Worm (Caenorhabditis elegans) whole organism, L3 larva: ENCODE data around the gene mrpl-21.

Experiments
- R02D3.7 ChIP-seq: fragments of 150-350 bp; optimal IDR thresholded peaks from 2 replicates; lab custom pipeline; 2014; ENCODE audit warnings: missing biosample characterization, missing genetic modification characterization
- ZK546.5 ChIP-seq: sonication (generic microtip); optimal IDR thresholded peaks from 2 replicates; lab custom pipeline; 2017; ENCODE audit warnings: missing biosample characterization, missing genetic modification characterization
- ama-1 ChIP-seq: fragments of 150-350 bp; optimal IDR thresholded peaks from 2 replicates; lab custom pipeline; 2018
- ceh-16 ChIP-seq: sonication (generic microtip); optimal IDR thresholded peaks from 2 replicates; lab custom pipeline; 2017; ENCODE audit warnings: missing biosample characterization, missing genetic modification characterization
- ceh-28 ChIP-seq: fragments of 150-350 bp; optimal IDR thresholded peaks from 2 replicates; lab custom pipeline; 2014; ENCODE audit warnings: missing biosample characterization, missing genetic modification reagents, missing genetic modification characterization
- egl-27 ChIP-seq: sonication (generic microtip); optimal IDR thresholded peaks from 4 replicates; lab custom pipeline; 2017; ENCODE audit warnings: missing biosample characterization, missing genetic modification reagents, missing genetic modification characterization
- egl-5 ChIP-seq: fragments of 150-350 bp; optimal IDR thresholded peaks from 2 replicates; lab custom pipeline; 2017; ENCODE audit warnings: missing biosample characterization, missing genetic modification reagents, missing genetic modification characterization, inconsistent platforms
- elt-1 ChIP-seq: fragments of 150-350 bp; optimal IDR thresholded peaks from 2 replicates; lab custom pipeline; 2014; ENCODE audit warnings: missing biosample characterization, missing genetic modification characterization
- elt-2 ChIP-seq: sonication (generic microtip); optimal IDR thresholded peaks from 2 replicates; lab custom pipeline; 2016; ENCODE audit warnings: missing genetic modification reagents, mild to moderate bottlenecking, missing genetic modification characterization, missing compliant biosample characterization
- elt-3 ChIP-seq, 3 experiments: fragments of 150-350 bp in 1 of 3; sonication (generic microtip) in 2 of 3; optimal IDR thresholded peaks; 2 replicates in 2 of 3; 4 replicates in 1 of 3; lab custom pipeline; 2014 to 2017; ENCODE audit warnings: missing biosample characterization in 3 of 3, missing genetic modification characterization in 3 of 3
- fkh-10 ChIP-seq: sonication (generic microtip); optimal IDR thresholded peaks from 2 replicates; lab custom pipeline; 2017; ENCODE audit warnings: missing biosample characterization, missing genetic modification reagents, missing genetic modification characterization
- fkh-2 ChIP-seq: fragments of 150-350 bp; optimal IDR thresholded peaks from 2 replicates; lab custom pipeline; 2014; ENCODE audit warnings: missing biosample characterization, missing genetic modification reagents, missing genetic modification characterization
- fos-1 ChIP-seq: fragments of 150-350 bp; optimal IDR thresholded peaks from 2 replicates; lab custom pipeline; 2014; ENCODE audit warnings: missing biosample characterization, missing genetic modification characterization
- hmg-11 ChIP-seq: sonication (generic microtip); optimal IDR thresholded peaks from 2 replicates; lab custom pipeline; 2016; ENCODE audit warnings: missing genetic modification characterization, missing compliant biosample characterization
- jun-1 ChIP-seq: fragments of 150-350 bp; optimal IDR thresholded peaks from 2 replicates; lab custom pipeline; 2014; ENCODE audit warnings: missing biosample characterization, missing genetic modification reagents, missing genetic modification characterization
- lin-15B ChIP-seq: fragments of 150-350 bp; optimal IDR thresholded peaks from 2 replicates; lab custom pipeline; 2014; ENCODE audit warnings: missing biosample characterization, missing genetic modification characterization
- lsy-12 ChIP-seq: sonication (generic microtip); optimal IDR thresholded peaks from 2 replicates; lab custom pipeline; 2016; ENCODE audit warnings: mild to moderate bottlenecking, missing genetic modification characterization, missing compliant biosample characterization
- mdl-1 ChIP-seq: fragments of 150-350 bp; optimal IDR thresholded peaks from 2 replicates; lab custom pipeline; 2014; ENCODE audit warnings: missing biosample characterization, missing genetic modification characterization
- mml-1 ChIP-seq: fragments of 150-350 bp; sonication (generic microtip); optimal IDR thresholded peaks from 3 replicates; lab custom pipeline; 2014; ENCODE audit warnings: missing biosample characterization, missing genetic modification characterization
- nfya-1 ChIP-seq: sonication (generic microtip); optimal IDR thresholded peaks from 2 replicates; lab custom pipeline; 2017; ENCODE audit warnings: missing genetic modification characterization, mild to moderate bottlenecking, missing compliant biosample characterization, antibody characterized with exemption, moderate library complexity; ENCODE audit not compliant: insufficient read depth
- nhr-237 ChIP-seq: fragments of 150-350 bp; optimal IDR thresholded peaks from 2 replicates; lab custom pipeline; 2014; ENCODE audit warnings: missing biosample characterization, missing genetic modification characterization
- nhr-43 ChIP-seq: sonication (generic microtip); optimal IDR thresholded peaks from 2 replicates; lab custom pipeline; 2016; ENCODE audit warnings: mild to moderate bottlenecking, missing genetic modification characterization, missing compliant biosample characterization; ENCODE audit not compliant: poor library complexity, severe bottlenecking
- nhr-67 ChIP-seq: fragments of 150-350 bp; optimal IDR thresholded peaks from 2 replicates; lab custom pipeline; 2014; ENCODE audit warnings: missing biosample characterization, missing genetic modification characterization
- nhr-76 ChIP-seq: fragments of 150-350 bp; sonication (generic microtip); optimal IDR thresholded peaks from 5 replicates; lab custom pipeline; 2014; ENCODE audit warnings: missing biosample characterization, missing genetic modification characterization
- nhr-77 ChIP-seq: fragments of 150-350 bp; optimal IDR thresholded peaks from 2 replicates; lab custom pipeline; 2014; ENCODE audit warnings: missing biosample characterization, missing genetic modification characterization
- pqm-1 ChIP-seq: fragments of 150-350 bp; optimal IDR thresholded peaks from 2 replicates; lab custom pipeline; 2017; ENCODE audit warnings: missing biosample characterization, missing genetic modification characterization, inconsistent platforms
- sea-2 ChIP-seq: fragments of 150-350 bp; sonication (generic microtip); optimal IDR thresholded peaks from 4 replicates; lab custom pipeline; 2014; ENCODE audit warnings: missing biosample characterization, missing genetic modification reagents, missing genetic modification characterization
- skn-1 ChIP-seq: fragments of 150-350 bp; optimal IDR thresholded peaks from 2 replicates; lab custom pipeline; 2014; ENCODE audit warnings: missing biosample characterization, missing genetic modification characterization
- unc-39 ChIP-seq: sonication (generic microtip); optimal IDR thresholded peaks from 4 replicates; lab custom pipeline; 2017; ENCODE audit warnings: missing biosample characterization, missing genetic modification characterization
- unc-62 ChIP-seq: fragments of 150-350 bp; sonication (generic microtip); optimal IDR thresholded peaks from 4 replicates; lab custom pipeline; 2014; ENCODE audit warnings: missing biosample characterization, missing genetic modification reagents, missing genetic modification characterization
- zag-1 ChIP-seq: fragments of 150-350 bp; optimal IDR thresholded peaks from 2 replicates; lab custom pipeline; 2014; ENCODE audit warnings: missing biosample characterization, missing genetic modification characterization
- ztf-11 ChIP-seq: fragments of 150-350 bp; optimal IDR thresholded peaks from 2 replicates; lab custom pipeline; 2014; ENCODE audit warnings: missing biosample characterization, missing genetic modification characterization
- ztf-4 ChIP-seq: fragments of 150-350 bp; optimal IDR thresholded peaks from 2 replicates; lab custom pipeline; 2014; ENCODE audit warnings: missing biosample characterization, missing genetic modification characterization

The mrpl-21 gene

ce11 chrIII:4263048-4263447, 19.7 kb upstream of the mrpl-21 start, which contains the start of gene T08A11.1:
Gene T08A11.1, minus strand, starts transcription at chrIII:4263148.
- no peak for TF ChIP-seq elt-2
- no peak for TF ChIP-seq ama-1 (lab: Kevin White, UChicago)
- no peak for TF ChIP-seq mml-1
- no peak for TF ChIP-seq fkh-2 (tag; lab: Kevin White, UChicago)
- TF ChIP-seq elt-3 (tag; optimal IDR thresholded peaks at IDR 0.05; lab: Kevin White, UChicago), result no peak
- TF ChIP-seq ztf-11 (tag; lab: Kevin White, UChicago), result no peak
- TF ChIP-seq egl-27 (tag; lab: Kevin White, UChicago), result no peak
- no peak for TF ChIP-seq pqm-1
- TF ChIP-seq ZK546.5 (tag; lab: Kevin White, UChicago), result no peak
- TF ChIP-seq hmg-11, result no peak
- TF ChIP-seq fkh-10, result no peak
- TF ChIP-seq zag-1 (tag; lab: Kevin White, UChicago), result no peak
- no peak for TF ChIP-seq sea-2 (GFP tag; lab: Kevin White, UChicago)
- no peak for TF ChIP-seq fos-1
- TF ChIP-seq lin-15B (tag; lab: Kevin White, UChicago), result no peak
- TF ChIP-seq ztf-4 (tag; lab: Kevin White, UChicago), result no peak
- TF ChIP-seq skn-1 (tag; lab: Kevin White, UChicago), result no peak
- no peak for TF ChIP-seq mdl-1 (tag; lab: Kevin White, UChicago)
- no peak for TF ChIP-seq ceh-16 (tag; lab: Kevin White, UChicago)
- no peak for TF ChIP-seq egl-5 (tag; lab: Kevin White, UChicago)

ce11 chrIII:4257896-4258295, 14.5 kb upstream of the mrpl-21 start:
- no peak for TF ChIP-seq hmg-11
- no peak for TF ChIP-seq elt-3 (tag; optimal IDR thresholded peaks at IDR 0.05; lab: Kevin White, UChicago)
- TF ChIP-seq mdl-1 (tag; lab: Kevin White, UChicago), result no peak
- TF ChIP-seq nfya-1 (tag; lab: Kevin White, UChicago), result no peak
- TF ChIP-seq unc-62 (GFP tag; lab: Kevin White, UChicago), result no peak
- TF ChIP-seq ceh-28 (tag; lab: Kevin White, UChicago), result no peak

- TF ChIP-seq nhr-77 (tag; lab: Kevin White, UChicago) (no peak), nhr-67 (tag; lab: Kevin White, UChicago) (no peak), unc-62 (GFP tag; lab: Kevin White, UChicago) (no peak), nhr-76 (tag; lab: Kevin White, UChicago) (no peak), nhr-43 (tag; lab: Kevin White, UChicago) (no peak), R02D3.7 (tag; lab: Kevin White, UChicago) (no peak), unc-39 (tag; lab: Kevin White, UChicago) (no peak), lin-15B (tag; lab: Kevin White, UChicago) (no peak), skn-1 (tag; lab: Kevin White, UChicago) (no peak), elt-1 (tag; lab: Kevin White, UChicago) (no peak), ztf-11 (tag; lab: Kevin White, UChicago) (no peak), elt-3 (tag; optimal IDR thresholded peaks at IDR 0.05; lab: Kevin White, UChicago) (no peak), ceh-28 (tag; lab: Kevin White, UChicago) (no peak), lsy-12 (tag; lab: Kevin White, UChicago) (no peak), jun-1 (no peak)
Measured at ce11 chrIII:4247571-4247970, 4.2 kb upstream of the mrpl-21 start, which contains the start of gene Y44F5A.1. Gene Y44F5A.1, minus strand, starts transcription at chrIII:4247671.

- TF ChIP-seq jun-1 (no peak), nhr-76 (tag; lab: Kevin White, UChicago) (no peak), sea-2 (GFP tag; lab: Kevin White, UChicago) (no peak), nfya-1 (tag; lab: Kevin White, UChicago) (no peak), unc-62 (GFP tag; lab: Kevin White, UChicago) (no peak), elt-3 (tag; optimal IDR thresholded peaks at IDR 0.05; lab: Kevin White, UChicago) (no peak), ceh-16 (tag; lab: Kevin White, UChicago) (no peak)
Measured at ce11 chrIII:4244285-4244684, 924 bp upstream of the mrpl-21 start, which contains the start of gene zhit-2. Gene zhit-2, minus strand, starts transcription at chrIII:4244385.

ce11 chrIII:4242225-4242862, 1.0 kb downstream of the mrpl-21 start, which contains the start of gene F43C1.7:
Gene F43C1.7, minus strand, starts transcription at chrIII:4242575.
- TF ChIP-seq lsy-12 (tag; lab: Kevin White, UChicago) (no peak), skn-1 (tag; lab: Kevin White, UChicago) (no peak), nhr-237 (tag; lab: Kevin White, UChicago) (no peak), mdl-1 (tag; lab: Kevin White, UChicago) (no peak), fkh-2 (tag; lab: Kevin White, UChicago) (no peak), pqm-1 (no peak), nhr-76 (tag; lab: Kevin White, UChicago) (no peak)
